Fruit fly (Drosophila melanogaster) whole organism, wandering third instar larva: ENCODE results near the gene CG2698.
A peak's percentile ranks its signal among the peaks of the same experiment; 100 is the strongest.

Experiments
- CG32264 ChIP-seq: fragments of 200-800 bp; sonication (Bioruptor generic); optimal IDR thresholded peaks from 2 replicates; lab custom pipeline; 2016; ENCODE audit warnings: missing biosample characterization, missing genetic modification characterization
- Sp1 ChIP-seq: fragments of 200-800 bp; sonication (Bioruptor generic); optimal IDR thresholded peaks from 3 replicates; lab custom pipeline; 2019; ENCODE audit warnings: missing biosample characterization, mild to moderate bottlenecking, missing genetic modification characterization, moderate library complexity
- brk ChIP-seq: fragments of 200-800 bp; sonication (Bioruptor generic); optimal IDR thresholded peaks from 2 replicates; lab custom pipeline; 2016; ENCODE audit warnings: missing biosample characterization, mild to moderate bottlenecking, missing genetic modification characterization
- fru ChIP-seq: fragments of 200-800 bp; sonication (Bioruptor generic); optimal IDR thresholded peaks from 3 replicates; lab custom pipeline; 2016; ENCODE audit warnings: missing biosample characterization, mild to moderate bottlenecking, missing genetic modification characterization
- tai ChIP-seq: sonication (Bioruptor generic); optimal IDR thresholded peaks from 2 replicates; lab custom pipeline; 2016; ENCODE audit warnings: missing biosample characterization, missing genetic modification characterization

- TF ChIP-seq tai (GFP tag; lab: Kevin White, UChicago) (no peak), fru (GFP tag; lab: Kevin White, UChicago) (peak; percentile 16), CG32264 (GFP tag; lab: Kevin White, UChicago) (no peak), brk (no peak), Sp1 (GFP tag; lab: Kevin White, UChicago) (no peak)
These were observed 39.5 kb downstream of the CG2698 start, which contains the start of gene CG43060 for dm6 chr3R:8040843-8041242.
